Worm (Caenorhabditis elegans) whole organism, L1 larva: ENCODE data around the gene irld-39.

Experiments used
- C04F5.9 ChIP-seq: sonication (generic microtip); optimal IDR thresholded peaks from 2 replicates; lab custom pipeline; 2016; ENCODE audit warnings: missing genetic modification characterization, missing compliant biosample characterization
- Y116A8C.19 ChIP-seq: sonication (generic microtip); optimal IDR thresholded peaks from 2 replicates; lab custom pipeline; 2016; ENCODE audit warnings: missing compliant biosample characterization, missing genetic modification characterization, borderline replicate concordance
- ceh-88 ChIP-seq: fragments of 200-800 bp; sonication (Bioruptor generic); IDR thresholded peaks from 2 replicates; pipeline ENCODE4 v1.3.6; 2022; ENCODE audit warnings: missing genetic modification characterization, missing compliant biosample characterization
- mdl-1 ChIP-seq, 2 experiments: fragments of 150-350 bp; optimal IDR thresholded peaks; 2 replicates each; lab custom pipeline; 2014 to 2017; ENCODE audit warnings: missing biosample characterization in 2 of 2, missing genetic modification characterization in 2 of 2, inconsistent platforms in 1 of 2
- nhr-12 ChIP-seq: sonication (generic microtip); optimal IDR thresholded peaks from 2 replicates; lab custom pipeline; 2017; ENCODE audit warnings: missing biosample characterization, missing genetic modification characterization
- nhr-77 ChIP-seq: fragments of 150-350 bp; optimal IDR thresholded peaks from 2 replicates; lab custom pipeline; 2014; ENCODE audit warnings: missing biosample characterization, missing genetic modification characterization
- skn-1 ChIP-seq: fragments of 150-350 bp; optimal IDR thresholded peaks from 2 replicates; lab custom pipeline; 2014; ENCODE audit warnings: missing biosample characterization, missing genetic modification characterization
- unc-130 ChIP-seq: fragments of 150-350 bp; optimal IDR thresholded peaks from 2 replicates; lab custom pipeline; 2017; ENCODE audit warnings: missing biosample characterization, missing genetic modification characterization, inconsistent platforms
- zip-4 ChIP-seq: fragments of 200-800 bp; sonication (Bioruptor generic); optimal IDR thresholded peaks from 2 replicates; lab custom pipeline; 2018; ENCODE audit warnings: mild to moderate bottlenecking, missing genetic modification characterization, moderate library complexity, missing compliant biosample characterization
- ztf-11 ChIP-seq, 2 experiments: sonication (generic microtip); optimal IDR thresholded peaks; 2 replicates each; lab custom pipeline; 2016 to 2017; ENCODE audit warnings: missing genetic modification characterization in 2 of 2, missing biosample characterization in 1 of 2, missing compliant biosample characterization in 1 of 2

DNA sequence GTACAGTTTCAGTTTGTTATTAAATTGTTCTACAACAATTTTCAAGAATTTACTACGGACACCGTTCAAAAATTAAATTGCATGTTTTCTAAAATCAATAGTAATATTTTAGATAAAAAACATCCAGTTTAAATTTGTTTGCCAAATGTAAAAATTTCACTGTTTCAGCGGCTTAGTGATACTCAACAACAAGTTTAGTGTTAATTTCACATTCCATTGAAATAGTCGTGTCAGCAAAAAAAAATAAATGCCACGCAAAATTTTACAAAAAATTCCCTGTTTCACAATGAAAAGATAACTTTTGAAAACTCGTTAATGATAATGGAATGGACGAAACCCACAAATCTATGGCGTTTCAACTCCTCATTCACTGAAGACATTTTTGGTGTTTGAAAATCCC lies 16.8 kb upstream of the irld-39 start:
- TF ChIP-seq nhr-12 (tag; lab: Kevin White, UChicago) = no peak
- TF ChIP-seq skn-1 = no peak
- TF ChIP-seq Y116A8C.19 = no peak
- TF ChIP-seq unc-130 (tag; lab: Kevin White, UChicago) = no peak
- TF ChIP-seq ceh-88 (GFP tag; lab: Robert Waterston, UW) = no peak
- TF ChIP-seq ztf-11 (tag; optimal IDR thresholded peaks at IDR 0.05; lab: Kevin White, UChicago) = no peak
- no peak for TF ChIP-seq C04F5.9 (tag; lab: Kevin White, UChicago)
- no peak for TF ChIP-seq mdl-1 (tag; optimal IDR thresholded peaks at IDR 0.05; lab: Kevin White, UChicago)
- no peak for TF ChIP-seq nhr-77 (tag; lab: Kevin White, UChicago)
- no peak for TF ChIP-seq zip-4 (GFP tag; lab: Kevin White, UChicago)
